Fruit fly (Drosophila melanogaster) whole organism, prepupa: ENCODE results near the gene CG13482.
A peak's percentile ranks its signal among the peaks of the same experiment; 100 is the strongest.

Experiments
- Blimp-1 ChIP-seq: fragments of 200-800 bp; sonication (Bioruptor generic); optimal IDR thresholded peaks from 3 replicates; lab custom pipeline; 2017; ENCODE audit warnings: missing biosample characterization, missing genetic modification characterization, mild to moderate bottlenecking, moderate library complexity, missing genetic modification reagents
- CG10631 ChIP-seq: fragments of 200-800 bp; sonication (Bioruptor generic); optimal IDR thresholded peaks from 2 replicates; lab custom pipeline; 2016; ENCODE audit warnings: missing biosample characterization, missing genetic modification characterization
- CG10669 ChIP-seq: fragments of 200-800 bp; sonication (Bioruptor generic); optimal IDR thresholded peaks from 3 replicates; lab custom pipeline; 2018; ENCODE audit warnings: missing biosample characterization, mild to moderate bottlenecking, missing genetic modification characterization, moderate library complexity
- CG11294 ChIP-seq: fragments of 200-800 bp; sonication (Bioruptor generic); IDR thresholded peaks from 2 replicates; pipeline ENCODE4 v1.3.6; 2022; ENCODE audit warnings: missing biosample characterization, missing genetic modification characterization
- CG11762 ChIP-seq: fragments of 200-800 bp; sonication (Bioruptor generic); optimal IDR thresholded peaks from 3 replicates; lab custom pipeline; 2016; ENCODE audit warnings: missing biosample characterization, missing genetic modification characterization; ENCODE audit not compliant: insufficient read depth
- CG11902 ChIP-seq: fragments of 200-800 bp; sonication (Bioruptor generic); optimal IDR thresholded peaks from 3 replicates; lab custom pipeline; 2016; ENCODE audit warnings: missing biosample characterization, missing genetic modification characterization
- CG15336 ChIP-seq: fragments of 200-800 bp; sonication (Bioruptor generic); IDR thresholded peaks from 2 replicates; pipeline ENCODE4 v1.3.6; 2022; ENCODE audit warnings: missing biosample characterization, missing genetic modification characterization
- CG16779 ChIP-seq: fragments of 200-800 bp; sonication (Bioruptor generic); optimal IDR thresholded peaks from 3 replicates; lab custom pipeline; 2017; ENCODE audit warnings: missing biosample characterization, mild to moderate bottlenecking, missing genetic modification characterization
- CG3032 ChIP-seq: fragments of 200-800 bp; optimal IDR thresholded peaks from 2 replicates; lab custom pipeline; 2019; ENCODE audit warnings: missing biosample characterization, mild to moderate bottlenecking, missing genetic modification characterization, moderate library complexity
- CG31627 ChIP-seq: fragments of 200-800 bp; sonication (Bioruptor generic); optimal IDR thresholded peaks from 3 replicates; lab custom pipeline; 2016; ENCODE audit warnings: missing biosample characterization, missing genetic modification characterization
- CG34406 ChIP-seq: fragments of 200-800 bp; sonication (Bioruptor generic); optimal IDR thresholded peaks from 3 replicates; lab custom pipeline; 2016; ENCODE audit warnings: missing biosample characterization, missing genetic modification characterization
- CG3919 ChIP-seq: fragments of 200-800 bp; sonication (Bioruptor generic); optimal IDR thresholded peaks from 3 replicates; lab custom pipeline; 2016; ENCODE audit warnings: missing biosample characterization, missing genetic modification characterization
- CG4318 ChIP-seq: fragments of 200-800 bp; sonication (Bioruptor generic); optimal IDR thresholded peaks from 3 replicates; lab custom pipeline; 2017; ENCODE audit warnings: missing biosample characterization, mild to moderate bottlenecking, missing genetic modification characterization
- CG6163 ChIP-seq: fragments of 200-800 bp; sonication (Bioruptor generic); IDR thresholded peaks from 3 replicates; pipeline ENCODE4 v1.3.6; 2022; ENCODE audit warnings: missing biosample characterization, missing genetic modification characterization
- CG6792 ChIP-seq: fragments of 200-800 bp; sonication (Bioruptor generic); optimal IDR thresholded peaks from 3 replicates; lab custom pipeline; 2016; ENCODE audit warnings: missing biosample characterization, missing genetic modification characterization
- CG6808 ChIP-seq: fragments of 200-800 bp; sonication (Bioruptor generic); optimal IDR thresholded peaks from 3 replicates; lab custom pipeline; 2017; ENCODE audit warnings: missing biosample characterization, missing genetic modification characterization, mild to moderate bottlenecking, moderate library complexity, missing genetic modification reagents
- CG8632 ChIP-seq: fragments of 200-800 bp; sonication (Bioruptor generic); optimal IDR thresholded peaks from 3 replicates; lab custom pipeline; 2016; ENCODE audit warnings: missing biosample characterization, missing genetic modification characterization
- CG9139 ChIP-seq: fragments of 200-800 bp; sonication (Bioruptor generic); optimal IDR thresholded peaks from 3 replicates; lab custom pipeline; 2017; ENCODE audit warnings: missing biosample characterization, mild to moderate bottlenecking, missing genetic modification characterization
- Eip75B ChIP-seq: fragments of 200-800 bp; sonication (Bioruptor generic); optimal IDR thresholded peaks from 3 replicates; lab custom pipeline; 2016; ENCODE audit warnings: missing biosample characterization, missing genetic modification characterization
- Eip93F ChIP-seq: fragments of 200-800 bp; sonication (Bioruptor generic); optimal IDR thresholded peaks from 2 replicates; lab custom pipeline; 2016; ENCODE audit warnings: missing biosample characterization, mild to moderate bottlenecking, missing genetic modification characterization
- Ets21C ChIP-seq: fragments of 200-800 bp; sonication (Bioruptor generic); optimal IDR thresholded peaks from 3 replicates; lab custom pipeline; 2016; ENCODE audit warnings: missing biosample characterization, missing genetic modification characterization
- Ets96B ChIP-seq: fragments of 200-800 bp; optimal IDR thresholded peaks from 2 replicates; lab custom pipeline; 2019; ENCODE audit warnings: missing biosample characterization, mild to moderate bottlenecking, missing genetic modification characterization, moderate library complexity
- Gug ChIP-seq: fragments of 200-800 bp; sonication (Bioruptor generic); IDR thresholded peaks from 2 replicates; pipeline ENCODE4 v1.3.6; 2022; ENCODE audit warnings: missing biosample characterization, missing genetic modification characterization
- Hr38 ChIP-seq: sonication (Bioruptor generic); optimal IDR thresholded peaks from 2 replicates; lab custom pipeline; 2016; ENCODE audit warnings: missing biosample characterization, missing genetic modification characterization
- Hr39 ChIP-seq: fragments of 200-800 bp; sonication (Bioruptor generic); optimal IDR thresholded peaks from 2 replicates; lab custom pipeline; 2016; ENCODE audit warnings: missing biosample characterization, missing genetic modification characterization
- Hr4 ChIP-seq: fragments of 200-800 bp; sonication (Bioruptor generic); optimal IDR thresholded peaks from 3 replicates; lab custom pipeline; 2016; ENCODE audit warnings: missing biosample characterization, missing genetic modification characterization
- Lpt ChIP-seq: fragments of 200-800 bp; sonication (Bioruptor generic); optimal IDR thresholded peaks from 3 replicates; lab custom pipeline; 2016; ENCODE audit warnings: missing biosample characterization, missing genetic modification characterization
- Met ChIP-seq: fragments of 200-800 bp; sonication (Bioruptor generic); optimal IDR thresholded peaks from 3 replicates; lab custom pipeline; 2016; ENCODE audit warnings: missing biosample characterization, missing genetic modification characterization
- Smox ChIP-seq: fragments of 200-800 bp; sonication (Bioruptor generic); optimal IDR thresholded peaks from 3 replicates; lab custom pipeline; 2016; ENCODE audit warnings: missing biosample characterization, missing genetic modification characterization
- Sox102F ChIP-seq: fragments of 200-800 bp; sonication (Bioruptor generic); optimal IDR thresholded peaks from 2 replicates; lab custom pipeline; 2016; ENCODE audit warnings: missing biosample characterization, mild to moderate bottlenecking, missing genetic modification characterization
- Sox14 ChIP-seq: fragments of 200-800 bp; sonication (Bioruptor generic); optimal IDR thresholded peaks from 3 replicates; lab custom pipeline; 2016; ENCODE audit warnings: missing biosample characterization, missing genetic modification characterization
- Sox15 ChIP-seq: fragments of 200-800 bp; sonication (Bioruptor generic); optimal IDR thresholded peaks from 3 replicates; lab custom pipeline; 2016; ENCODE audit warnings: missing biosample characterization, missing genetic modification characterization
- achi ChIP-seq: fragments of 200-800 bp; sonication (Bioruptor generic); optimal IDR thresholded peaks from 3 replicates; lab custom pipeline; 2016; ENCODE audit warnings: missing biosample characterization, missing genetic modification characterization
- acj6 ChIP-seq: fragments of 200-800 bp; sonication (Bioruptor generic); optimal IDR thresholded peaks from 3 replicates; lab custom pipeline; 2016; ENCODE audit warnings: missing biosample characterization, missing genetic modification characterization
- cyc ChIP-seq: fragments of 200-800 bp; sonication (Bioruptor generic); optimal IDR thresholded peaks from 3 replicates; lab custom pipeline; 2016; ENCODE audit warnings: missing biosample characterization, missing genetic modification characterization
- dac ChIP-seq: fragments of 200-800 bp; sonication (Bioruptor generic); optimal IDR thresholded peaks from 2 replicates; lab custom pipeline; 2017; ENCODE audit warnings: missing biosample characterization, mild to moderate bottlenecking, missing genetic modification characterization
- eg ChIP-seq: fragments of 200-800 bp; sonication (Bioruptor generic); IDR thresholded peaks from 3 replicates; pipeline ENCODE4 v1.3.6; 2022; ENCODE audit warnings: missing biosample characterization, missing genetic modification characterization
- esn ChIP-seq: fragments of 200-800 bp; sonication (Bioruptor generic); optimal IDR thresholded peaks from 2 replicates; lab custom pipeline; 2016; ENCODE audit warnings: missing biosample characterization, mild to moderate bottlenecking, missing genetic modification characterization, moderate library complexity
- fd59A ChIP-seq: fragments of 200-800 bp; sonication (Bioruptor generic); optimal IDR thresholded peaks from 2 replicates; lab custom pipeline; 2017; ENCODE audit warnings: missing biosample characterization, mild to moderate bottlenecking, missing genetic modification characterization, missing genetic modification reagents
- fd85E ChIP-seq: fragments of 200-800 bp; sonication (Bioruptor generic); optimal IDR thresholded peaks from 3 replicates; lab custom pipeline; 2016; ENCODE audit warnings: missing biosample characterization, missing genetic modification characterization
- fkh ChIP-seq: fragments of 200-800 bp; sonication (Bioruptor generic); optimal IDR thresholded peaks from 3 replicates; lab custom pipeline; 2017; ENCODE audit warnings: missing biosample characterization, mild to moderate bottlenecking, missing genetic modification characterization, moderate library complexity
- lz ChIP-seq: fragments of 200-800 bp; sonication (Bioruptor generic); optimal IDR thresholded peaks from 3 replicates; lab custom pipeline; 2016; ENCODE audit warnings: missing biosample characterization, missing genetic modification characterization
- net ChIP-seq: fragments of 200-800 bp; sonication (Bioruptor generic); optimal IDR thresholded peaks from 3 replicates; lab custom pipeline; 2016; ENCODE audit warnings: missing biosample characterization, missing genetic modification characterization
- pdm3 ChIP-seq: fragments of 200-800 bp; sonication (Bioruptor generic); optimal IDR thresholded peaks from 3 replicates; lab custom pipeline; 2016; ENCODE audit warnings: missing biosample characterization, missing genetic modification characterization
- salr ChIP-seq, 2 experiments: fragments of 200-800 bp; sonication (Bioruptor generic); optimal IDR thresholded peaks; 3 replicates each; lab custom pipeline; 2016 to 2018; ENCODE audit warnings: missing biosample characterization in 2 of 2, missing genetic modification characterization in 2 of 2, mild to moderate bottlenecking in 1 of 2
- spab ChIP-seq: fragments of 200-800 bp; sonication (Bioruptor generic); optimal IDR thresholded peaks from 2 replicates; lab custom pipeline; 2017; ENCODE audit warnings: missing biosample characterization, mild to moderate bottlenecking, missing genetic modification characterization, missing genetic modification reagents
- ss ChIP-seq, 2 experiments: fragments of 200-800 bp; sonication (Bioruptor generic); optimal IDR thresholded peaks; 2 replicates in 1 of 2; 3 replicates in 1 of 2; lab custom pipeline; 2017 to 2018; ENCODE audit warnings: mild to moderate bottlenecking in 2 of 2, missing biosample characterization in 2 of 2, missing genetic modification characterization in 2 of 2, moderate library complexity in 1 of 2
- svp ChIP-seq: fragments of 200-800 bp; sonication (Bioruptor generic); peaks from one replicate; lab custom pipeline; 2016; ENCODE audit warnings: missing biosample characterization, missing genetic modification characterization
- topi ChIP-seq: fragments of 200-800 bp; sonication (Bioruptor generic); optimal IDR thresholded peaks from 3 replicates; lab custom pipeline; 2016; ENCODE audit warnings: missing biosample characterization, missing genetic modification characterization
- vri ChIP-seq: fragments of 200-800 bp; sonication (Bioruptor generic); optimal IDR thresholded peaks from 3 replicates; lab custom pipeline; 2016; ENCODE audit warnings: missing biosample characterization, mild to moderate bottlenecking, missing genetic modification characterization

Gene CG13482

dm6 chr3L:14303225-14303624 lies 25.9 kb upstream of the CG13482 start (continued):
- TF ChIP-seq CG3919 (GFP tag; lab: Kevin White, UChicago) (no peak), topi (GFP tag; lab: Kevin White, UChicago) (no peak), achi (GFP tag; lab: Kevin White, UChicago) (no peak), CG4318 (no peak)

dm6 chr3L:14303848-14304247 lies 25.3 kb upstream of the CG13482 start:
- TF ChIP-seq CG6163 (GFP tag; lab: Robert Waterston, UW) (peak; percentile 95), Lpt (GFP tag; lab: Kevin White, UChicago) (peak; percentile 75), dac (GFP tag; lab: Kevin White, UChicago) (no peak), fd59A (peak; percentile 82), Met (GFP tag; lab: Kevin White, UChicago) (peak; percentile 94), Hr39 (GFP tag; lab: Kevin White, UChicago) (peak; percentile 96), CG11294 (GFP tag; lab: Robert Waterston, UW) (peak; percentile 43; the same call in 1 of the 2 replicates), CG16779 (tag; lab: Kevin White, UChicago) (peak; percentile 66), acj6 (peak; percentile 92), vri (GFP tag; lab: Kevin White, UChicago) (peak; percentile 93), Ets21C (GFP tag; lab: Kevin White, UChicago) (peak; percentile 90), CG3032 (tag; lab: Kevin White, UChicago) (peak; percentile 88), Hr4 (GFP tag; lab: Kevin White, UChicago) (peak; percentile 66), ss (GFP tag; optimal IDR thresholded peaks at IDR 0.05; lab: Kevin White, UChicago) (peak; percentile 87 to 93), CG34406 (GFP tag; lab: Kevin White, UChicago) (peak; percentile 87), CG3919 (GFP tag; lab: Kevin White, UChicago) (peak; percentile 93), CG10669 (GFP tag; lab: Kevin White, UChicago) (peak; percentile 93), svp (GFP tag; lab: Kevin White, UChicago) (peak; percentile 95), fd85E (GFP tag; lab: Kevin White, UChicago) (peak; percentile 33), pdm3 (GFP tag; lab: Kevin White, UChicago) (peak; percentile 91), net (GFP tag; lab: Kevin White, UChicago) (peak; percentile 84), CG6792 (peak; percentile 92), lz (GFP tag; lab: Kevin White, UChicago) (peak; percentile 93), eg (GFP tag; lab: Robert Waterston, UW) (peak; percentile 86), cyc (GFP tag; lab: Kevin White, UChicago) (peak; percentile 95), Blimp-1 (GFP tag; lab: Kevin White, UChicago) (peak; percentile 72), esn (peak; percentile 94), Ets96B (tag; lab: Kevin White, UChicago) (peak; percentile 91), Smox (GFP tag; lab: Kevin White, UChicago) (peak; percentile 90), CG11762 (GFP tag; lab: Kevin White, UChicago) (peak; percentile 79), CG8632 (peak; percentile 83), CG31627 (GFP tag; lab: Kevin White, UChicago) (peak; percentile 95), CG15336 (peak; percentile 77), Gug (GFP tag; lab: Robert Waterston, UW) (peak; percentile 78), Sox14 (peak; percentile 93), CG9139 (GFP tag; lab: Kevin White, UChicago) (peak; percentile 86), CG11902 (GFP tag; lab: Kevin White, UChicago) (peak; percentile 79), Sox102F (GFP tag; lab: Kevin White, UChicago) (peak; percentile 95), Eip75B (GFP tag; lab: Kevin White, UChicago) (peak; percentile 92), CG6808 (peak; percentile 90), salr (GFP tag; optimal IDR thresholded peaks at IDR 0.05; lab: Kevin White, UChicago) (peak; percentile 69 to 90), Eip93F (GFP tag; lab: Kevin White, UChicago) (peak; percentile 67), fkh (GFP tag; lab: Kevin White, UChicago) (peak; percentile 47), Hr38 (GFP tag; lab: Kevin White, UChicago) (no peak), Sox15 (GFP tag; lab: Kevin White, UChicago) (peak; percentile 84), spab (peak; percentile 88), CG10631 (GFP tag; lab: Kevin White, UChicago) (peak; percentile 88), topi (GFP tag; lab: Kevin White, UChicago) (peak; percentile 92)
